Worm (Caenorhabditis elegans) whole organism, mixed stage, embryonic: ENCODE measurements around the gene tni-1.

Source experiments
- ces-1 ChIP-seq: fragments of 150-350 bp; optimal IDR thresholded peaks from 2 replicates; lab custom pipeline; 2014; ENCODE audit warnings: missing biosample characterization, missing genetic modification reagents, missing genetic modification characterization
- nhr-237 ChIP-seq: fragments of 150-350 bp; optimal IDR thresholded peaks from 2 replicates; lab custom pipeline; 2014; ENCODE audit warnings: missing biosample characterization, missing genetic modification characterization
- nhr-28 ChIP-seq: fragments of 150-350 bp; optimal IDR thresholded peaks from 2 replicates; lab custom pipeline; 2014; ENCODE audit warnings: missing biosample characterization, missing genetic modification characterization
- pha-4 ChIP-seq: fragments of 150-350 bp; optimal IDR thresholded peaks from 2 replicates; lab custom pipeline; 2018; ENCODE audit warnings: missing biosample characterization, missing genetic modification reagents, missing genetic modification characterization
- unc-62 ChIP-seq: fragments of 150-350 bp; optimal IDR thresholded peaks from 2 replicates; lab custom pipeline; 2014; ENCODE audit warnings: missing biosample characterization, missing genetic modification reagents, missing genetic modification characterization

ce11 chrX:11368417-11368816 is 8.9 kb downstream of the tni-1 start, which contains the start of gene ttyh-1:
- TF ChIP-seq nhr-28 (no peak), nhr-237 (tag; lab: Kevin White, UChicago) (no peak), unc-62 (GFP tag; lab: Kevin White, UChicago) (no peak), ces-1 (GFP tag; lab: Kevin White, UChicago) (no peak), pha-4 (no peak)
